Fruit fly (Drosophila melanogaster) whole organism, embryonic: Measurements from ENCODE around the gene Nsun5.

Experiments
- Ada2b ChIP-seq: fragments of 200-800 bp; sonication (Bioruptor generic); IDR thresholded peaks from 2 replicates; pipeline ENCODE4 v1.3.6; 2022; ENCODE audit warnings: missing biosample characterization, missing genetic modification characterization
- Asciz ChIP-seq: fragments of 200-800 bp; sonication (Bioruptor generic); optimal IDR thresholded peaks from 2 replicates; lab custom pipeline; 2017; ENCODE audit warnings: missing biosample characterization, mild to moderate bottlenecking, missing genetic modification characterization, missing genetic modification reagents
- Atf-2 ChIP-seq: fragments of 200-800 bp; sonication (Bioruptor generic); optimal IDR thresholded peaks from 2 replicates; lab custom pipeline; 2016; ENCODE audit warnings: missing biosample characterization, missing genetic modification characterization
- Atf6 ChIP-seq: fragments of 200-800 bp; sonication (Bioruptor generic); IDR thresholded peaks from 2 replicates; pipeline ENCODE4 v1.3.6; 2022; ENCODE audit warnings: missing biosample characterization, missing genetic modification characterization
- Awh ChIP-seq: fragments of 200-800 bp; sonication (Bioruptor generic); IDR thresholded peaks from 2 replicates; pipeline ENCODE4, ENCODE4 v1.3.6; 2022; ENCODE audit warnings: missing biosample characterization, missing genetic modification characterization
- CG10274 ChIP-seq: fragments of 200-800 bp; sonication (Bioruptor generic); optimal IDR thresholded peaks from 3 replicates; lab custom pipeline; 2017; ENCODE audit warnings: missing biosample characterization, mild to moderate bottlenecking, missing genetic modification characterization
- CG12391 ChIP-seq: fragments of 200-800 bp; sonication (Bioruptor generic); optimal IDR thresholded peaks from 3 replicates; lab custom pipeline; 2018; ENCODE audit warnings: missing biosample characterization, mild to moderate bottlenecking, missing genetic modification characterization, moderate library complexity
- CG14710 ChIP-seq: fragments of 200-800 bp; sonication (Bioruptor generic); optimal IDR thresholded peaks from 3 replicates; lab custom pipeline; 2019; ENCODE audit warnings: missing biosample characterization, mild to moderate bottlenecking, missing genetic modification characterization, moderate library complexity
- CG15479 ChIP-seq: fragments of 200-800 bp; sonication (Bioruptor generic); optimal IDR thresholded peaks from 3 replicates; lab custom pipeline; 2019; ENCODE audit warnings: missing biosample characterization, mild to moderate bottlenecking, missing genetic modification characterization, moderate library complexity
- CG15514 ChIP-seq: fragments of 200-800 bp; sonication (Bioruptor generic); optimal IDR thresholded peaks from 3 replicates; lab custom pipeline; 2017; ENCODE audit warnings: missing biosample characterization, missing genetic modification characterization, mild to moderate bottlenecking, moderate library complexity, missing genetic modification reagents
- CG15696 ChIP-seq: fragments of 200-800 bp; sonication (Bioruptor generic); optimal IDR thresholded peaks from 2 replicates; lab custom pipeline; 2019; ENCODE audit warnings: missing biosample characterization, mild to moderate bottlenecking, missing genetic modification characterization, moderate library complexity
- CG1647 ChIP-seq: fragments of 200-800 bp; sonication (Bioruptor generic); optimal IDR thresholded peaks from 3 replicates; lab custom pipeline; 2016; ENCODE audit warnings: missing biosample characterization, missing genetic modification characterization
- CG17568 ChIP-seq: fragments of 200-800 bp; sonication (Bioruptor generic); optimal IDR thresholded peaks from 2 replicates; lab custom pipeline; 2018; ENCODE audit warnings: missing biosample characterization, mild to moderate bottlenecking, missing genetic modification characterization, moderate library complexity
- CG1832 ChIP-seq: fragments of 200-800 bp; sonication (Bioruptor generic); optimal IDR thresholded peaks from 2 replicates; lab custom pipeline; 2017; ENCODE audit warnings: missing biosample characterization, mild to moderate bottlenecking, missing genetic modification characterization, inconsistent platforms
- CG18599 ChIP-seq: fragments of 200-800 bp; sonication (Bioruptor generic); optimal IDR thresholded peaks from 3 replicates; lab custom pipeline; 2017; ENCODE audit warnings: missing biosample characterization, missing genetic modification characterization, mild to moderate bottlenecking, moderate library complexity, missing genetic modification reagents
- CG31365 ChIP-seq: fragments of 200-800 bp; sonication (Bioruptor generic); optimal IDR thresholded peaks from 2 replicates; lab custom pipeline; 2018; ENCODE audit warnings: missing biosample characterization, mild to moderate bottlenecking, missing genetic modification characterization
- CG32767 ChIP-seq: fragments of 200-800 bp; sonication (Bioruptor generic); IDR thresholded peaks from 2 replicates; pipeline ENCODE4 v1.3.6; 2022; ENCODE audit warnings: missing biosample characterization, missing genetic modification characterization
- CG6272 ChIP-seq: fragments of 200-800 bp; sonication (Bioruptor generic); IDR thresholded peaks from 2 replicates; pipeline ENCODE4 v1.3.6; 2022; ENCODE audit warnings: missing biosample characterization, missing genetic modification characterization
- CG8388 ChIP-seq: fragments of 200-800 bp; sonication (Bioruptor generic); optimal IDR thresholded peaks from 2 replicates; lab custom pipeline; 2019; ENCODE audit warnings: missing biosample characterization, mild to moderate bottlenecking, missing genetic modification characterization, moderate library complexity
- CHES-1-like ChIP-seq: fragments of 200-800 bp; sonication (Bioruptor generic); optimal IDR thresholded peaks from 2 replicates; lab custom pipeline; 2016; ENCODE audit warnings: missing biosample characterization, missing genetic modification characterization
- CoRest ChIP-seq: fragments of 200-800 bp; sonication (Bioruptor generic); optimal IDR thresholded peaks from 3 replicates; lab custom pipeline; 2018; ENCODE audit warnings: missing biosample characterization, mild to moderate bottlenecking, missing genetic modification characterization, moderate library complexity
- D19A ChIP-seq: fragments of 200-800 bp; optimal IDR thresholded peaks from 3 replicates; lab custom pipeline; 2019; ENCODE audit warnings: missing biosample characterization, mild to moderate bottlenecking, missing genetic modification characterization, moderate library complexity
- Dad ChIP-seq: fragments of 200-800 bp; sonication (Bioruptor generic); optimal IDR thresholded peaks from 3 replicates; lab custom pipeline; 2016; ENCODE audit warnings: missing biosample characterization, missing genetic modification characterization
- Dip3 ChIP-seq: fragments of 200-800 bp; sonication (Bioruptor generic); optimal IDR thresholded peaks from 3 replicates; lab custom pipeline; 2016; ENCODE audit warnings: missing biosample characterization, missing genetic modification characterization
- HLH3B ChIP-seq: fragments of 200-800 bp; sonication (Bioruptor generic); IDR thresholded peaks from 2 replicates; pipeline ENCODE4 v1.3.6; 2022; ENCODE audit warnings: missing biosample characterization, missing genetic modification characterization
- Hmr ChIP-seq: fragments of 200-800 bp; sonication (Bioruptor generic); optimal IDR thresholded peaks from 3 replicates; lab custom pipeline; 2017; ENCODE audit warnings: mild to moderate bottlenecking, missing biosample characterization, missing genetic modification reagents, missing genetic modification characterization
- Hr78 ChIP-seq, 2 experiments: fragments of 200-800 bp in 1 of 2; fragments of >200 bp in 1 of 2; sonication (Bioruptor generic) in 1 of 2; optimal IDR thresholded peaks; 2 replicates each; lab custom pipeline; 2017 to 2019; ENCODE audit warnings: missing biosample characterization in 2 of 2, missing genetic modification characterization in 2 of 2, mild to moderate bottlenecking in 1 of 2, moderate library complexity in 1 of 2
- Sox100B ChIP-seq: fragments of 200-800 bp; sonication (Bioruptor generic); optimal IDR thresholded peaks from 3 replicates; lab custom pipeline; 2018; ENCODE audit warnings: missing biosample characterization, mild to moderate bottlenecking, missing genetic modification characterization
- Spps ChIP-seq: fragments of 200-800 bp; sonication (Bioruptor generic); optimal IDR thresholded peaks from 2 replicates; lab custom pipeline; 2018; ENCODE audit warnings: missing biosample characterization, mild to moderate bottlenecking, missing genetic modification characterization
- Stat92E ChIP-seq, 3 experiments: fragments of >200 bp in 2 of 3; fragments of 200-800 bp in 1 of 3; sonication (Bioruptor generic) in 1 of 3; optimal IDR thresholded peaks; 2 replicates each; lab custom pipeline; 2017 to 2019; ENCODE audit warnings: missing biosample characterization in 3 of 3, missing genetic modification characterization in 3 of 3, mild to moderate bottlenecking in 1 of 3, moderate library complexity in 1 of 3
- Usf ChIP-seq: fragments of 200-800 bp; sonication (Bioruptor generic); optimal IDR thresholded peaks from 2 replicates; lab custom pipeline; 2017; ENCODE audit warnings: missing genotype, missing biosample characterization, missing genetic modification characterization
- bsh ChIP-seq, 2 experiments: fragments of 200-800 bp; sonication (Bioruptor generic); optimal IDR thresholded peaks; 2 replicates each; lab custom pipeline; 2017 to 2018; ENCODE audit warnings: mild to moderate bottlenecking in 2 of 2, missing biosample characterization in 2 of 2, missing genetic modification characterization in 2 of 2, moderate library complexity in 1 of 2
- crc ChIP-seq: fragments of 200-800 bp; sonication (Bioruptor generic); optimal IDR thresholded peaks from 2 replicates; lab custom pipeline; 2016; ENCODE audit warnings: missing biosample characterization, missing genetic modification characterization
- danr ChIP-seq: fragments of 200-800 bp; sonication (Bioruptor generic); IDR thresholded peaks from 2 replicates; pipeline ENCODE4 v1.3.6; 2022; ENCODE audit warnings: missing biosample characterization, missing genetic modification characterization
- eve ChIP-seq, 2 experiments: fragments of >200 bp; optimal IDR thresholded peaks; 2 replicates each; lab custom pipeline; 2017; ENCODE audit warnings: missing biosample characterization in 2 of 2, missing genetic modification characterization in 2 of 2
- ewg ChIP-seq: fragments of 200-800 bp; sonication (Bioruptor generic); optimal IDR thresholded peaks from 3 replicates; lab custom pipeline; 2017; ENCODE audit warnings: mild to moderate bottlenecking, missing biosample characterization, missing genetic modification reagents, missing genetic modification characterization
- eyg ChIP-seq: fragments of 200-800 bp; sonication (Bioruptor generic); optimal IDR thresholded peaks from 3 replicates; lab custom pipeline; 2016; ENCODE audit warnings: missing biosample characterization, missing genetic modification characterization
- fd3F ChIP-seq: fragments of 200-800 bp; sonication (Bioruptor generic); optimal IDR thresholded peaks from 2 replicates; lab custom pipeline; 2018; ENCODE audit warnings: missing biosample characterization, mild to moderate bottlenecking, missing genetic modification characterization, moderate library complexity
- grn ChIP-seq: fragments of 200-800 bp; sonication (Bioruptor generic); optimal IDR thresholded peaks from 3 replicates; lab custom pipeline; 2017; ENCODE audit warnings: missing biosample characterization, missing genetic modification characterization
- ind ChIP-seq: fragments of 200-800 bp; sonication (Bioruptor generic); optimal IDR thresholded peaks from 3 replicates; lab custom pipeline; 2016; ENCODE audit warnings: missing biosample characterization, missing genetic modification characterization
- kay ChIP-seq: fragments of 200-800 bp; sonication (Bioruptor generic); optimal IDR thresholded peaks from 2 replicates; lab custom pipeline; 2016; ENCODE audit warnings: missing biosample characterization, missing genetic modification characterization
- lab ChIP-seq: fragments of 200-800 bp; sonication (Bioruptor generic); optimal IDR thresholded peaks from 3 replicates; lab custom pipeline; 2017; ENCODE audit warnings: missing biosample characterization, missing genetic modification characterization, mild to moderate bottlenecking, moderate library complexity, missing genetic modification reagents
- nerfin-2 ChIP-seq: fragments of 200-800 bp; sonication (Bioruptor generic); IDR thresholded peaks from 2 replicates; pipeline ENCODE4 v1.3.6; 2022; ENCODE audit warnings: missing biosample characterization, missing genetic modification characterization; ENCODE audit not compliant: partially characterized antibody
- repo ChIP-seq: fragments of 200-800 bp; sonication (Bioruptor generic); optimal IDR thresholded peaks from 2 replicates; lab custom pipeline; 2016; ENCODE audit warnings: missing biosample characterization, missing genetic modification characterization
- ro ChIP-seq: fragments of 200-800 bp; sonication (Bioruptor generic); IDR thresholded peaks from 2 replicates; pipeline ENCODE4 v1.3.6; 2022; ENCODE audit warnings: missing biosample characterization, missing genetic modification characterization
- sc ChIP-seq, 3 experiments: fragments of >200 bp in 2 of 3; fragments of 200-800 bp in 1 of 3; sonication (Bioruptor generic) in 1 of 3; optimal IDR thresholded peaks; 2 replicates in 2 of 3; 3 replicates in 1 of 3; lab custom pipeline; 2017; ENCODE audit warnings: mild to moderate bottlenecking in 1 of 3, missing biosample characterization in 1 of 3, missing genetic modification characterization in 1 of 3, missing genetic modification reagents in 1 of 3
- seq ChIP-seq: fragments of 200-800 bp; sonication (Bioruptor generic); IDR thresholded peaks from 2 replicates; pipeline ENCODE4 v1.3.6; 2022; ENCODE audit warnings: missing biosample characterization, missing genetic modification characterization
- shn ChIP-seq: fragments of 200-800 bp; sonication (Bioruptor generic); optimal IDR thresholded peaks from 3 replicates; lab custom pipeline; 2016; ENCODE audit warnings: missing biosample characterization, missing genetic modification characterization
- z ChIP-seq: fragments of 200-800 bp; sonication (Bioruptor generic); IDR thresholded peaks from 3 replicates; pipeline ENCODE4 v1.3.6; 2022; ENCODE audit warnings: missing biosample characterization, missing genetic modification characterization

Gene Nsun5

dm6 chr3R:19211778-19212177 is 49.7 kb upstream of the Nsun5 start, which contains the start of gene cry (continued):
- TF ChIP-seq CG31365 (tag; lab: Kevin White, UChicago) (no peak), ewg (peak; percentile 57), Spps (tag; lab: Kevin White, UChicago) (peak; percentile 22), sc (optimal IDR thresholded peaks at IDR 0.05; lab: Kevin White, UChicago) (no peak), sc (GFP tag; optimal IDR thresholded peaks at IDR 0.05; lab: Kevin White, UChicago) (peak; percentile 67), CHES-1-like (GFP tag; lab: Kevin White, UChicago) (no peak), CoRest (tag; lab: Kevin White, UChicago) (peak; percentile 76), Asciz (peak; percentile 26), Sox100B (GFP tag; lab: Kevin White, UChicago) (peak; percentile 68), CG15479 (GFP tag; lab: Kevin White, UChicago) (no peak), CG18599 (GFP tag; lab: Kevin White, UChicago) (peak; percentile 32), fd3F (no peak), Atf-2 (peak; percentile 8), repo (GFP tag; lab: Kevin White, UChicago) (no peak), eve (GFP tag; optimal IDR thresholded peaks at IDR 0.05; lab: Kevin White, UChicago) (peak in 1 of 2 experiments; percentile 82), Hmr (GFP tag; lab: Kevin White, UChicago) (peak; percentile 20), Ada2b (GFP tag; lab: Robert Waterston, UW) (peak; percentile 48; the same call in 1 of the 2 replicates), CG15696 (tag; lab: Kevin White, UChicago) (peak; percentile 19), ro (GFP tag; lab: Robert Waterston, UW) (no peak), Dip3 (GFP tag; lab: Kevin White, UChicago) (no peak), nerfin-2 (no peak), CG1647 (GFP tag; lab: Kevin White, UChicago) (no peak), CG17568 (GFP tag; lab: Kevin White, UChicago) (no peak), Dad (GFP tag; lab: Kevin White, UChicago) (no peak), crc (no peak), shn (GFP tag; lab: Kevin White, UChicago) (no peak), Awh (GFP tag; lab: Robert Waterston, UW) (0 out of 2 replicates have a peak, but pooled peaks have one; percentile 6), CG8388 (GFP tag; lab: Kevin White, UChicago) (peak; percentile 54), eyg (GFP tag; lab: Kevin White, UChicago) (no peak), danr (GFP tag; lab: Robert Waterston, UW) (0 out of 2 replicates have a peak, but pooled peaks have one; percentile 12), kay (no peak), HLH3B (GFP tag; lab: Robert Waterston, UW) (no peak), CG14710 (tag; lab: Kevin White, UChicago) (peak; percentile 64), ind (GFP tag; lab: Kevin White, UChicago) (peak; percentile 34), grn (no peak), bsh (GFP tag; optimal IDR thresholded peaks at IDR 0.05; lab: Kevin White, UChicago) (peak; percentile 81 to 87), Stat92E (GFP tag; optimal IDR thresholded peaks at IDR 0.05; lab: Kevin White, UChicago) (no peak), CG32767 (GFP tag; lab: Robert Waterston, UW) (peak; percentile 26; the same call in 1 of the 2 replicates), z (GFP tag; lab: Robert Waterston, UW) (no peak), D19A (tag; lab: Kevin White, UChicago) (peak; percentile 62), lab (GFP tag; lab: Kevin White, UChicago) (peak; percentile 56), Usf (GFP tag; lab: Kevin White, UChicago) (peak; percentile 10), CG15514 (GFP tag; lab: Kevin White, UChicago) (no peak), CG10274 (GFP tag; lab: Kevin White, UChicago) (no peak), CG6272 (GFP tag; lab: Robert Waterston, UW) (no peak), seq (GFP tag; lab: Robert Waterston, UW) (no peak), Hr78 (GFP tag; optimal IDR thresholded peaks at IDR 0.05; lab: Kevin White, UChicago) (peak in 1 of 2 experiments; percentile 27), CG12391 (tag; lab: Kevin White, UChicago) (peak; percentile 67), Atf6 (no peak), CG1832 (GFP tag; lab: Kevin White, UChicago) (no peak)
